Worm (Caenorhabditis elegans): ENCODE data around the gene Y48A6B.7.

- no peak for TF ChIP-seq snpc-4 (tag; optimal IDR thresholded peaks at IDR 0.05)
- no peak for TF ChIP-seq lsy-2 (tag; optimal IDR thresholded peaks at IDR 0.05)
- no peak for TF ChIP-seq unc-39 (tag; optimal IDR thresholded peaks at IDR 0.05)
- no peak for TF ChIP-seq lin-13 (tag; optimal IDR thresholded peaks at IDR 0.05)
- no peak for TF ChIP-seq blmp-1 (tag; optimal IDR thresholded peaks at IDR 0.05)
- no peak for TF ChIP-seq hlh-1 (tag; optimal IDR thresholded peaks at IDR 0.05)
- no peak for TF ChIP-seq ztf-11 (tag; optimal IDR thresholded peaks at IDR 0.05)
- no peak for TF ChIP-seq elt-1 (tag; optimal IDR thresholded peaks at IDR 0.05; ENCODE audit: borderline replicate concordance, insufficient read depth)
- no peak for TF ChIP-seq nhr-76 (tag; optimal IDR thresholded peaks at IDR 0.05)
- TF ChIP-seq ceh-43 (GFP tag; optimal IDR thresholded peaks at IDR 0.05), result no peak
- no peak for TF ChIP-seq pha-4 (tag; optimal IDR thresholded peaks at IDR 0.05)
- TF ChIP-seq nhr-237 (tag; optimal IDR thresholded peaks at IDR 0.05), result no peak
- TF ChIP-seq unc-62 (GFP tag; optimal IDR thresholded peaks at IDR 0.05), result no peak
- TF ChIP-seq unc-120 (tag; optimal IDR thresholded peaks at IDR 0.05; ENCODE audit: poor library complexity, severe bottlenecking), result no peak
These were observed 27.2 kb upstream of the Y48A6B.7 start for ce11 chrIII:11053603-11054002.

All from whole organism, mixed stage, embryonic.